Worm (Caenorhabditis elegans): ENCODE data around the gene C23H5.12.

The C23H5.12 gene

ce11 chrIV:2133431-2133940 lies at the start of gene C23H5.12:
TSS of gene C23H5.12 (plus strand) at chrIV:2133481.
- TF ChIP-seq nhr-237 (tag; optimal IDR thresholded peaks at IDR 0.05): no peak

ce11 chrIV:2083734-2084133 lies 49.5 kb upstream of the C23H5.12 start, which contains the start of gene mca-2:
TSS of gene mca-2 (plus strand) at chrIV:2084034.
- TF ChIP-seq flh-1 (GFP tag; optimal IDR thresholded peaks at IDR 0.05) (no peak), bed-3 (GFP tag; optimal IDR thresholded peaks at IDR 0.05) (no peak), zip-8 (tag; optimal IDR thresholded peaks at IDR 0.05) (no peak), sptf-1 (tag; optimal IDR thresholded peaks at IDR 0.05) (no peak)

ce11 chrIV:2099771-2100170 lies 33.5 kb upstream of the C23H5.12 start, which contains the start of gene C23H5.11:
TSS of gene C23H5.11 (minus strand) at chrIV:2099871.
- no peak for TF ChIP-seq nhr-237 (tag; optimal IDR thresholded peaks at IDR 0.05)
- no peak for TF ChIP-seq elt-1 (tag; optimal IDR thresholded peaks at IDR 0.05; ENCODE audit: borderline replicate concordance, insufficient read depth)
- no peak for TF ChIP-seq pha-4 (tag; optimal IDR thresholded peaks at IDR 0.05)
- TF ChIP-seq mab-5 (tag; optimal IDR thresholded peaks at IDR 0.05): no peak
- TF ChIP-seq hlh-1 (tag; optimal IDR thresholded peaks at IDR 0.05): no peak
- TF ChIP-seq ceh-39 (tag; optimal IDR thresholded peaks at IDR 0.05): no peak
- TF ChIP-seq ceh-43 (GFP tag; optimal IDR thresholded peaks at IDR 0.05): no peak
- TF ChIP-seq sptf-1 (tag; optimal IDR thresholded peaks at IDR 0.05): no peak
- no peak for TF ChIP-seq zip-8 (tag; optimal IDR thresholded peaks at IDR 0.05)
- no peak for TF ChIP-seq unc-62 (GFP tag; optimal IDR thresholded peaks at IDR 0.05)
- no peak for TF ChIP-seq ceh-83 (GFP tag; optimal IDR thresholded peaks at IDR 0.05)
- TF ChIP-seq M03D4.4 (tag; optimal IDR thresholded peaks at IDR 0.05): no peak
- no peak for TF ChIP-seq sem-2 (GFP tag; optimal IDR thresholded peaks at IDR 0.05)
- no peak for TF ChIP-seq snpc-4 (tag; optimal IDR thresholded peaks at IDR 0.05)

DNA sequence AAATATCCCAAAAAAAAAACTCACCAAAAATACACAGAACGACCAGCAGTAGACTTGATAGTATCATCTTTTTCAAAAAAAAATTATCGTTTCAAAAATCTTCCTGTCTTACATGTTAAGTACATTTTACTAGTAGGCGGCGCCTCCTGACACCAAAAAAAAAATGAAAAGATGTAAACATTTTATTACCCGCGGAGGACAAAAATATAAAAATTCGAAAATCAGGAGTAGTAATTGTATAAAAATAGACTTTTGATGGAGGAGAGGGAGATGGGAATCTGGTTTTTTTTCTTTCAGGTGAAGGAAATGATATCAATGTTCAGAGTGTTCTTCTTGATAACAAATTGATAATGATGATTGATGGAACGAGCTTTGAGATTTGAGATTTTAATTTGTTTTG lies 30.5 kb upstream of the C23H5.12 start, which contains the start of gene C23H5.15:
Gene C23H5.15, minus strand, starts transcription at position 101 of the 400 bp plus-strand sequence.
- TF ChIP-seq ham-2 (GFP tag; optimal IDR thresholded peaks at IDR 0.05): no peak
- no peak for TF ChIP-seq elt-3 (tag; optimal IDR thresholded peaks at IDR 0.05)
- TF ChIP-seq lin-13 (tag; optimal IDR thresholded peaks at IDR 0.05): no peak
- no peak for TF ChIP-seq drap-1 (GFP tag; optimal IDR thresholded peaks at IDR 0.05)
- TF ChIP-seq ces-1 (GFP tag; optimal IDR thresholded peaks at IDR 0.05): no peak
- no peak for TF ChIP-seq unc-120 (tag; optimal IDR thresholded peaks at IDR 0.05; ENCODE audit: poor library complexity, severe bottlenecking)
- TF ChIP-seq blmp-1 (tag; optimal IDR thresholded peaks at IDR 0.05): no peak
- no peak for TF ChIP-seq nhr-237 (tag; optimal IDR thresholded peaks at IDR 0.05)
- TF ChIP-seq nhr-2 (tag; optimal IDR thresholded peaks at IDR 0.05): no peak
- TF ChIP-seq mab-5 (tag; optimal IDR thresholded peaks at IDR 0.05): no peak

DNA sequence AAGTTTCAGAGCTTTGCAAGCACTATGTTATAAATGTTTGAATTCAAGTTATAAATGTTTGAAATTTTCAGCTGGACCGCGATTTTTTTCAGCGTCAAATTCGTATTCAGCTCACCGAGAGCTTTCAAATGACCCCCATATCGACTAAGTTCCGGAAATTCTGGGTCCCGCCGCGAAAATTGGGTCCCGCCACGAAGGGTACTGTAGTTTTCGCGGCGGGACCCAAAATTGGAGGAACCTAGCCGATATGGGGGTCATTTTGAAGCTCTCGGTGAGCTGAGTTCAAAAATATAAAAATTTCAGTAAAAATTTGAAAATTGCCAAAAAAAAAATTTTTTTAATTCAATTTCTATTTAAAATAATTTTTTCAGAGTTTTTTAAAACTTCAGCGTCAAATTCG lies 26.6 kb upstream of the C23H5.12 start:
- no peak for TF ChIP-seq lin-32 (GFP tag; optimal IDR thresholded peaks at IDR 0.05)
- no peak for TF ChIP-seq elt-3 (tag; optimal IDR thresholded peaks at IDR 0.05)
- TF ChIP-seq cnd-1 (tag; optimal IDR thresholded peaks at IDR 0.05): no peak
- TF ChIP-seq snpc-4 (tag; optimal IDR thresholded peaks at IDR 0.05): no peak
- no peak for TF ChIP-seq ztf-11 (tag; optimal IDR thresholded peaks at IDR 0.05)
- TF ChIP-seq ceh-83 (GFP tag; optimal IDR thresholded peaks at IDR 0.05): no peak
- no peak for TF ChIP-seq nhr-76 (tag; optimal IDR thresholded peaks at IDR 0.05)
- TF ChIP-seq elt-1 (tag; optimal IDR thresholded peaks at IDR 0.05; ENCODE audit: borderline replicate concordance, insufficient read depth): no peak
- no peak for TF ChIP-seq sem-2 (GFP tag; optimal IDR thresholded peaks at IDR 0.05)
- no peak for TF ChIP-seq mep-1 (tag; optimal IDR thresholded peaks at IDR 0.05)
- no peak for TF ChIP-seq lin-13 (tag; optimal IDR thresholded peaks at IDR 0.05)
- TF ChIP-seq mls-2 (tag; optimal IDR thresholded peaks at IDR 0.05): no peak
- no peak for TF ChIP-seq lsy-2 (tag; optimal IDR thresholded peaks at IDR 0.05)
- no peak for TF ChIP-seq unc-62 (GFP tag; optimal IDR thresholded peaks at IDR 0.05)
- TF ChIP-seq bed-3 (GFP tag; optimal IDR thresholded peaks at IDR 0.05): no peak
